Worm (Caenorhabditis elegans): ENCODE results near the gene Y48A6C.4.

The Y48A6C.4 gene

ce11 chrIII:11112718-11113117 is 6.9 kb upstream of the Y48A6C.4 start (continued):
- TF ChIP-seq somi-1 (GFP tag; optimal IDR thresholded peaks at IDR 0.05) = no peak
- no peak for TF ChIP-seq F52B5.7 (tag; optimal IDR thresholded peaks at IDR 0.05)
- no peak for TF ChIP-seq gei-17 (GFP tag; optimal IDR thresholded peaks at IDR 0.05)
- no peak for TF ChIP-seq mel-28 (tag; optimal IDR thresholded peaks at IDR 0.05; ENCODE audit: borderline replicate concordance)
- no peak for TF ChIP-seq mxl-1 (tag; optimal IDR thresholded peaks at IDR 0.05)
- TF ChIP-seq lin-26 (GFP tag; IDR thresholded peaks at IDR 0.05) = no peak
- no peak for TF ChIP-seq cebp-2 (GFP tag; IDR thresholded peaks at IDR 0.05)
- peak; percentile 9 for TF ChIP-seq madf-10 (tag; optimal IDR thresholded peaks at IDR 0.05)
- peak; percentile 22 for TF ChIP-seq lsl-1 (GFP tag; optimal IDR thresholded peaks at IDR 0.05)
- TF ChIP-seq Y95B8A.8 (GFP tag; IDR thresholded peaks at IDR 0.05) = no peak
- no peak for TF ChIP-seq bed-1 (GFP tag; IDR thresholded peaks at IDR 0.05)
- no peak for TF ChIP-seq fkh-3 (tag; optimal IDR thresholded peaks at IDR 0.05)
- no peak for TF ChIP-seq ztf-3 (GFP tag; optimal IDR thresholded peaks at IDR 0.05)
- TF ChIP-seq Y53F4B.3 (GFP tag; IDR thresholded peaks at IDR 0.05) = no peak
- no peak for TF ChIP-seq egl-18 (GFP tag; IDR thresholded peaks at IDR 0.05)
- no peak for TF ChIP-seq F57C9.4 (tag; optimal IDR thresholded peaks at IDR 0.05)
- no peak for TF ChIP-seq T26A5.8 (tag; optimal IDR thresholded peaks at IDR 0.05)
- TF ChIP-seq ceh-100 (GFP tag; IDR thresholded peaks at IDR 0.05) = peak; percentile 83
- TF ChIP-seq rpc-1 (optimal IDR thresholded peaks at IDR 0.05) = no peak
- TF ChIP-seq rpc-1 (tag; optimal IDR thresholded peaks at IDR 0.05) = no peak
- no peak for TF ChIP-seq nfya-1 (tag; optimal IDR thresholded peaks at IDR 0.05; ENCODE audit: borderline replicate concordance, insufficient read depth)
- TF ChIP-seq hmg-20 (GFP tag; IDR thresholded peaks at IDR 0.05) = no peak
- no peak for TF ChIP-seq ceh-91 (GFP tag; IDR thresholded peaks at IDR 0.05)
- TF ChIP-seq dpl-1 (GFP tag; optimal IDR thresholded peaks at IDR 0.05) = no peak
- TF ChIP-seq egl-44 (GFP tag; IDR thresholded peaks at IDR 0.05) = no peak
- no peak for TF ChIP-seq rec-8 (tag; optimal IDR thresholded peaks at IDR 0.05)
- no peak for TF ChIP-seq let-526 (GFP tag; IDR thresholded peaks at IDR 0.05)
- TF ChIP-seq ets-4 (GFP tag; optimal IDR thresholded peaks at IDR 0.05) = no peak
- TF ChIP-seq dpff-1 (tag; optimal IDR thresholded peaks at IDR 0.05) = no peak
- TF ChIP-seq athp-1 (tag; optimal IDR thresholded peaks at IDR 0.05) = no peak
- TF ChIP-seq lag-1 (GFP tag; IDR thresholded peaks at IDR 0.05) = no peak

- TF ChIP-seq akir-1 (GFP tag; optimal IDR thresholded peaks at IDR 0.05) (no peak), lin-54 (GFP tag; optimal IDR thresholded peaks at IDR 0.05) (peak; percentile 1), lsl-1 (GFP tag; optimal IDR thresholded peaks at IDR 0.05) (peak; percentile 52), F33H1.4 (GFP tag; IDR thresholded peaks at IDR 0.05) (peak; percentile 64), snpc-4 (GFP tag; optimal IDR thresholded peaks at IDR 0.05) (no peak), snpc-4 (tag; optimal IDR thresholded peaks at IDR 0.05) (no peak), madf-6 (GFP tag; IDR thresholded peaks at IDR 0.05) (peak; percentile 40; the same call in 1 of the 2 replicates), D2030.7 (GFP tag; IDR thresholded peaks at IDR 0.05) (peak; percentile 24; the same call in 1 of the 2 replicates), xnd-1 (tag; optimal IDR thresholded peaks at IDR 0.05) (peak; percentile 39)
Measured at ce11 chrIII:11113845-11114244, 5.8 kb upstream of the Y48A6C.4 start.

ce11 chrIII:11115956-11116355 is 3.6 kb upstream of the Y48A6C.4 start:
- no peak for TF ChIP-seq lin-54 (GFP tag; optimal IDR thresholded peaks at IDR 0.05)
- no peak for TF ChIP-seq hlh-12 (tag; optimal IDR thresholded peaks at IDR 0.05)
- no peak for TF ChIP-seq ztf-18 (tag; optimal IDR thresholded peaks at IDR 0.05)
- no peak for TF ChIP-seq athp-1 (tag; optimal IDR thresholded peaks at IDR 0.05)
- no peak for TF ChIP-seq B0336.3 (GFP tag; IDR thresholded peaks at IDR 0.05)
- TF ChIP-seq pbrm-1 (GFP tag; IDR thresholded peaks at IDR 0.05) = no peak
- no peak for TF ChIP-seq lin-35 (GFP tag; optimal IDR thresholded peaks at IDR 0.05)
